Worm (Caenorhabditis elegans) whole organism, early embryonic: ENCODE results near the gene D1086.19.

Source experiments
- B0310.2 ChIP-seq: sonication (generic microtip); optimal IDR thresholded peaks from 2 replicates; lab custom pipeline; 2016; ENCODE audit warnings: mild to moderate bottlenecking, missing genetic modification characterization, missing compliant biosample characterization
- F13C5.2 ChIP-seq: sonication (generic microtip); optimal IDR thresholded peaks from 2 replicates; lab custom pipeline; 2017; ENCODE audit warnings: mild to moderate bottlenecking, missing genetic modification characterization, inconsistent platforms, missing compliant biosample characterization
- aly-1 ChIP-seq: sonication (generic microtip); optimal IDR thresholded peaks from 2 replicates; lab custom pipeline; 2016; ENCODE audit warnings: missing genetic modification characterization, missing compliant biosample characterization
- ama-1 ChIP-seq: fragments of 150-350 bp; optimal IDR thresholded peaks from 2 replicates; lab custom pipeline; 2014
- ceh-13 ChIP-seq: fragments of 200-800 bp; sonication (Bioruptor generic); optimal IDR thresholded peaks from 2 replicates; lab custom pipeline; 2018; ENCODE audit warnings: mild to moderate bottlenecking, missing genetic modification characterization, missing compliant biosample characterization
- ceh-36 ChIP-seq: sonication (generic microtip); optimal IDR thresholded peaks from 2 replicates; lab custom pipeline; 2016; ENCODE audit warnings: missing genetic modification characterization, inconsistent platforms, missing compliant biosample characterization
- ets-7 ChIP-seq: sonication (generic microtip); optimal IDR thresholded peaks from 2 replicates; lab custom pipeline; 2016; ENCODE audit warnings: missing genotype, missing genetic modification characterization, missing compliant biosample characterization
- flt-1 ChIP-seq: fragments of 200-800 bp; sonication (Bioruptor generic); IDR thresholded peaks from 2 replicates; pipeline ENCODE4 v1.3.6; 2022; ENCODE audit warnings: missing genetic modification characterization, missing compliant biosample characterization
- hmbx-1 ChIP-seq: sonication (generic microtip); optimal IDR thresholded peaks from 2 replicates; lab custom pipeline; 2016; ENCODE audit warnings: mild to moderate bottlenecking, missing genetic modification characterization, missing compliant biosample characterization
- hmg-4 ChIP-seq: fragments of 200-800 bp; sonication (Bioruptor generic); optimal IDR thresholded peaks from 2 replicates; lab custom pipeline; 2018; ENCODE audit warnings: mild to moderate bottlenecking, missing genetic modification characterization, missing compliant biosample characterization
- hnd-1 ChIP-seq: sonication (generic microtip); optimal IDR thresholded peaks from 2 replicates; lab custom pipeline; 2016; ENCODE audit warnings: missing genetic modification characterization, missing compliant biosample characterization
- pes-1 ChIP-seq: fragments of 200-800 bp; sonication (Bioruptor generic); IDR thresholded peaks from 2 replicates; pipeline ENCODE4 v1.3.6; 2022; ENCODE audit warnings: missing genetic modification reagents, missing genetic modification characterization, missing compliant biosample characterization
- scrt-1 ChIP-seq: fragments of 200-800 bp; sonication (Bioruptor generic); IDR thresholded peaks from 2 replicates; pipeline ENCODE4 v1.3.6; 2022; ENCODE audit warnings: missing genetic modification characterization, missing compliant biosample characterization
- sea-1 ChIP-seq: fragments of 200-800 bp; sonication (Bioruptor generic); conservative IDR thresholded peaks from 2 replicates; pipeline ENCODE4 v1.3.6; 2022; ENCODE audit warnings: missing genetic modification characterization, missing compliant biosample characterization
- tbx-11 ChIP-seq: fragments of 200-800 bp; sonication (Bioruptor generic); IDR thresholded peaks from 2 replicates; pipeline ENCODE4 v1.3.6; 2022; ENCODE audit warnings: missing genetic modification characterization, missing compliant biosample characterization
- tbx-37 ChIP-seq: fragments of 200-800 bp; sonication (Bioruptor generic); conservative IDR thresholded peaks from 2 replicates; pipeline ENCODE4 v1.3.6; 2022; ENCODE audit warnings: missing genetic modification reagents, missing genetic modification characterization, missing compliant biosample characterization
- tra-4 ChIP-seq: sonication (generic microtip); optimal IDR thresholded peaks from 2 replicates; lab custom pipeline; 2017; ENCODE audit warnings: missing genetic modification characterization, missing compliant biosample characterization

The D1086.19 gene

DNA sequence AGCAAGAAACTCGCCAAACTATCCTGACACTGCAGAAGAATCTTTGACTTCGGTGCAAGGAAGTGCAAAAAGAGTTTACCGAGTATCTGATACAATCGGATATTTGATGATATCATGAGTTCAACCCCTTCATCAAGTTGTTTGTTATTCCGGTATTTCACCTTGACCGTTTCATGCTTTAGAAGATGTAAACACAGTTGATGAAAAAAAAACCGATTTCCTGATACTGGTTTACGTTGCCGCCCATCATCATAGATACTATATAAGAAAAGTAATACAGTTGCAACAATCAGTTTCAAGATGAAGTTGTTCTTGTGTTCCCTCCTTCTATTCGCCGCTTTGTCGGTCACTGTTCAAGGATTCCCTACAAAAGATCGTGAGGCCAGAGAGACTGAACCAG is 19.4 kb downstream of the D1086.19 start, which contains the start of gene H39E23.3:
TSS of gene H39E23.3 (plus strand) at position 301 of the 400 bp plus-strand sequence.
- TF ChIP-seq ceh-36 (tag; lab: Kevin White, UChicago) (no peak), hnd-1 (no peak), tbx-37 (GFP tag; lab: Robert Waterston, UW) (no peak), F13C5.2 (tag; lab: Kevin White, UChicago) (no peak), B0310.2 (no peak), ama-1 (lab: Kevin White, UChicago) (no peak), ceh-13 (no peak), scrt-1 (no peak), flt-1 (GFP tag; lab: Robert Waterston, UW) (no peak), hmg-4 (no peak)

DNA sequence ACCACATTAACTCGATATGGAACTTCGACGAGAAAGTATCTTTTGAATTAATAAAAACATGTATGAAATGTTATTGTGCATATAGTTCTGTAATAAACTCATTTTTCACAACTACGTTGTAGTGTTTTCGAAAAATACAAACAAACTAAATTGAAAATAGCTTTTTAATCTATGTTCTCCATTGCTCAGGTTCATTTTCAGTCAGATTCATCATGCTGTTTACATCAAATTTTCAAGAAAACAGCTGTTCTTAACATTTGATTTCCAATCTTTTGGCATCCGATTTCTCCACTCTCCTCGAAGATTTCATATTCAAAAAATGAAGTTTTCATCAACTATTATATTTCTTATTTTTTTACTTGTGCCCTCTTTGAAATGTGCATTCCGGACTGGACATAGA is 21.9 kb downstream of the D1086.19 start, which contains the start of gene H39E23.2:
TSS of gene H39E23.2 (plus strand) at position 301 of the 400 bp plus-strand sequence.
- TF ChIP-seq B0310.2, result no peak

DNA sequence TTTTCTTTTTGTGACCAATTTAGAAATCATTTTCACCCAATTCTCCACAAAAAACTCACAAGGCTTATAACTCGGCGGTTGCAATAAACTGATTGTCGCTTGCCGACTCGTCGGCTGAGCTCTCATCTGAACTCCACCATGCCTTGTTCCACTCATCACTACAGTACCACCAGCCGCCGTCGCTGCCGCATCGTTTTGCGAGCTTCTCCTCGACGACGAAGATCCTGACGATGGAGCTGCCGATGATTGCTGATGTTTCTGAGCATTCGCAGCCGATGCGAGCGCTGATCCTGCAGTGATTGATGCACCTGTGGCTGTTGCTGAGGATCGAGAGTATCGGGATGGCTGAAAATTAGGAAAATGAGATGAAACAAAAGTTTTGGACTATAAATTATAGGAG is 32.5 kb downstream of the D1086.19 start:
- TF ChIP-seq ama-1 (lab: Kevin White, UChicago) (no peak), ets-7 (no peak), pes-1 (GFP tag; lab: Robert Waterston, UW) (no peak), tbx-11 (no peak), tra-4 (tag; lab: Kevin White, UChicago) (no peak), F13C5.2 (tag; lab: Kevin White, UChicago) (no peak), hmbx-1 (tag; lab: Kevin White, UChicago) (no peak), ceh-36 (tag; lab: Kevin White, UChicago) (no peak), hnd-1 (no peak), tbx-37 (GFP tag; lab: Robert Waterston, UW) (no peak), aly-1 (no peak), scrt-1 (no peak), B0310.2 (no peak), ceh-13 (no peak), flt-1 (GFP tag; lab: Robert Waterston, UW) (no peak), sea-1 (no peak), hmg-4 (no peak)

DNA sequence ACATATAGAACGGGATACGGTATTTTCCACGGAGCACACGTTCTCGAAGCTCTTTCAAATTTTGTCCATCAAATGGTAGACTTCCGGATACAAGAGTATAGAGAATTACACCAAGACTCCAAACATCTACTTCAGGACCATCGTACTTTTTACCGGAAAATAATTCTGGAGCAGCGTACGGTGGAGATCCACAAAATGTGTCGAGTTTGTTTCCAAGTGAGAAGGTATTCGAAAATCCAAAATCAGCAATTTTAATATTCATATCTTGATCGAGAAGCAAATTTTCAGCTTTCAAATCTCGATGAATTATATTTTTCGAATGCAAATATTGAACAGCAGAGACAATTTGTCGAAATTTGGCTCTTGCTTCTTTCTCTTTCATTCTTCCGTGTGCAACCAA is 35.0 kb downstream of the D1086.19 start:
- no peak for TF ChIP-seq pes-1 (GFP tag; lab: Robert Waterston, UW)
- no peak for TF ChIP-seq hmg-4

DNA sequence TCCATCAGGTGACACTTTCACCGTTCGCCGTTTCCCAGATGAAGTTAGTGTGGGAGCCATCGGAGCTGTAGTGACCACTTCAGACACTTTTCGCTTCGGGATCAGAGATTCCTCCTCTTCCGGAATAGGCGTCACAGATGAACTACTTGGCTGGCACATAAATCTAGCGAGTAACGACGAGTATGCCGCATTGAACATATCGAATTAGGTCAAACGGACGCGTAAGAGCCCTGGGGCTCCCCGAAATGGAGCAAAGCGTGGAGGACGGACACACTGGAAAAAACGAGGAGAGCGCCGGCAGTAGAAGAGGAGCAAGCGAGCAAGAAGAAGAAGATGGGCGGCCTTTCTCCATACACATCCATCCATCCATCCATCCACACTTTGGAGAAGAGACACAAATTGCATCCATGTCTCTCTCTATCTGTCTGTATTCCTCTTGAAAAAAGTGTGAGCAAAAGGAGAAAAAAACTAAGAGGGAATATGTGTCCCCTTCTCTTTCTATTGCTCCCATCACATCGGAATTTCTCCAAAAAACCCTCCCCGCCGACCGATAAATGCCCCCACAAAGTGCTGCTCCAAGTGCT is 38.3 kb downstream of the D1086.19 start:
- TF ChIP-seq hnd-1 (no peak), scrt-1 (no peak), F13C5.2 (tag; lab: Kevin White, UChicago) (no peak), hmg-4 (no peak), flt-1 (GFP tag; lab: Robert Waterston, UW) (no peak), ceh-36 (tag; lab: Kevin White, UChicago) (no peak), pes-1 (GFP tag; lab: Robert Waterston, UW) (no peak), sea-1 (no peak), hmbx-1 (tag; lab: Kevin White, UChicago) (no peak), ama-1 (lab: Kevin White, UChicago) (no peak), tbx-11 (no peak)

DNA sequence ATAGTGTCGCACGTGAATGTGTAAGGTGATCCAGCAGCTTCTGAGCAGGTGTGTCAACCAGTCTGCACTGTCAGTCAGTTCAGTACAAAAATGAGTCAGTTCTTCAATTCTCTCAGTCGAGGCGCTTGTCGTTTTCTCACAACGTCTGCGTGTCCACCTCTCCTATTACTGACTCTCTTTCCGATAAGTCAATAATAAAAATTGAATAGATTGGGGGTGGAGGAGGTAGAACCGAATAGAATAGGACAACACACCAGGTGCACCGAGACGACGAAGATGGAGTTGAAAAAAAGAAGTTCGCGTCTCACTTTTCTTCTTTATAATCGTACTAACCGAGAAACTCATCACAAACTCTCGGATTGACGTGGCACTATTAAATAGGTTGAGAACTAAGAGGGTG is 39.7 kb downstream of the D1086.19 start:
- TF ChIP-seq pes-1 (GFP tag; lab: Robert Waterston, UW) (no peak), aly-1 (no peak), tra-4 (tag; lab: Kevin White, UChicago) (no peak), ceh-13 (no peak), B0310.2 (no peak), F13C5.2 (tag; lab: Kevin White, UChicago) (no peak), hnd-1 (no peak)

DNA sequence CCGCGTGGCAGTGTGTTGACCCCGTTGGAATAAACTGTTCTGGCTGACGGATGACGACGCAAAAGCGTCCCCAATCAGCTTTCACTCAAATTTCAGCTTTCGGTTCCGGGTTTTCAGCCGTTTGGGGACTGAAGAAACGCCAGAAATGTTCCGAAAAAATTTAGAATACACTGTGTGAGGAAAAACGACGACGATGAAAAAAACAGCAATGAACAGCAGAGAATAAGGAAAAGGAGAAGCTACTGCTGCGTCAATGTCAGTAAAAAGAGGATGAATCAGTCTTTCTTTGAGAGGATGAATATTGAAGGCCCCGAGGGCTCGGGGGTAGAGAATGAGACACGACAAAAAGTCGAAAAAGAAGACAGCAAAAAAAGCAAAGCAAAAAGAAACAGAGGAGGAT is 40.7 kb downstream of the D1086.19 start:
- TF ChIP-seq tbx-11 (no peak), sea-1 (no peak), ets-7 (no peak), ceh-13 (no peak), ceh-36 (tag; lab: Kevin White, UChicago) (no peak), tra-4 (tag; lab: Kevin White, UChicago) (no peak), B0310.2 (no peak), hmbx-1 (tag; lab: Kevin White, UChicago) (no peak), hmg-4 (no peak), F13C5.2 (tag; lab: Kevin White, UChicago) (no peak), flt-1 (GFP tag; lab: Robert Waterston, UW) (no peak), scrt-1 (no peak), pes-1 (GFP tag; lab: Robert Waterston, UW) (no peak)

DNA sequence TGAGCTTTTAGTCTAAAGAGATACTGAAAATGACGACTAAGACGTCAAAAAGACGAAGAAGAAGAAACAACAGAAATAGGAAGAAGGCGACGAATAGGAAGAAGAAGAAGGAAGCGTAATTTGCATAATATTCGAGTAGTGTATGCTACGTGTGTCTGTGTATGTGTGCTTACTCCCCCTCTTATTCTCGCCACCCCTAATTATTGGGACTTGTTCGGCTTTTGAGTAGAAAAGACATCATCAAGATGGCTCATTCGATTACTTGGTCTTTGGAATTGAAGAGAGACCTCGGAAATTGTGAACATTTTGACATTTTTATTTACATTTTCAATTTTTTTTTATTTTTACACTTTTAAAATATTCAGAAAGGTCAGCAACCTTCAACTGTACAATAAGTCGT is 42.1 kb downstream of the D1086.19 start:
- TF ChIP-seq sea-1, result no peak
- no peak for TF ChIP-seq B0310.2
- TF ChIP-seq tbx-11, result no peak
- no peak for TF ChIP-seq tbx-37 (GFP tag; lab: Robert Waterston, UW)
- no peak for TF ChIP-seq aly-1
- no peak for TF ChIP-seq ets-7
- TF ChIP-seq ceh-13, result no peak
- no peak for TF ChIP-seq ama-1 (lab: Kevin White, UChicago)
- TF ChIP-seq F13C5.2 (tag; lab: Kevin White, UChicago), result no peak
- no peak for TF ChIP-seq pes-1 (GFP tag; lab: Robert Waterston, UW)
- no peak for TF ChIP-seq hmg-4
- no peak for TF ChIP-seq flt-1 (GFP tag; lab: Robert Waterston, UW)
- TF ChIP-seq hmbx-1 (tag; lab: Kevin White, UChicago), result no peak
- TF ChIP-seq scrt-1, result no peak
